Fruit fly (Drosophila melanogaster): ENCODE data around the gene CG6664.
A peak's percentile ranks its signal among the peaks of the same experiment; 100 is the strongest.

The CG6664 gene

dm6 chr3L:16974645-16975151 lies 41.3 kb downstream of the CG6664 start (continued):
- TF ChIP-seq nom (GFP tag; optimal IDR thresholded peaks at IDR 0.05) (peak; percentile 50), oc (tag; optimal IDR thresholded peaks at IDR 0.05) (no peak), CG3065 (GFP tag; optimal IDR thresholded peaks at IDR 0.05) (no peak), ttk (GFP tag; IDR thresholded peaks at IDR 0.05) (no peak), dpn (GFP tag; optimal IDR thresholded peaks at IDR 0.05) (no peak), CG14860 (GFP tag; IDR thresholded peaks at IDR 0.05; ENCODE audit: partially characterized antibody) (no peak), dmrt99B (tag; optimal IDR thresholded peaks at IDR 0.05) (no peak), Usf (GFP tag; optimal IDR thresholded peaks at IDR 0.05) (no peak), H2.0 (GFP tag; IDR thresholded peaks at IDR 0.05) (no peak), grau (tag; optimal IDR thresholded peaks at IDR 0.05) (no peak), gro (GFP tag; optimal IDR thresholded peaks at IDR 0.05) (no peak), Fer1 (GFP tag; optimal IDR thresholded peaks at IDR 0.05) (peak; percentile 13), CG11695 (GFP tag; IDR thresholded peaks at IDR 0.05) (no peak), jing (GFP tag; optimal IDR thresholded peaks at IDR 0.05) (no peak), repo (GFP tag; optimal IDR thresholded peaks at IDR 0.05) (no peak), unpg (GFP tag; optimal IDR thresholded peaks at IDR 0.05) (peak; percentile 19), ro (GFP tag; IDR thresholded peaks at IDR 0.05) (no peak), HLH4C (GFP tag; IDR thresholded peaks at IDR 0.05; ENCODE audit: partially characterized antibody) (no peak), twi (tag; optimal IDR thresholded peaks at IDR 0.05) (no peak), gsb (GFP tag; IDR thresholded peaks at IDR 0.05) (no peak), lov (optimal IDR thresholded peaks at IDR 0.05) (no peak), lov (GFP tag; IDR thresholded peaks at IDR 0.05) (no peak), CG6272 (GFP tag; IDR thresholded peaks at IDR 0.05) (no peak), shn (GFP tag; optimal IDR thresholded peaks at IDR 0.05) (no peak), NC2β (GFP tag; optimal IDR thresholded peaks at IDR 0.05) (no peak), Vsx1 (GFP tag; optimal IDR thresholded peaks at IDR 0.05) (no peak), Meics (GFP tag; optimal IDR thresholded peaks at IDR 0.05) (peak; percentile 15), Neu2 (GFP tag; optimal IDR thresholded peaks at IDR 0.05; ENCODE audit: borderline replicate concordance) (no peak), lbe (GFP tag; optimal IDR thresholded peaks at IDR 0.05) (peak; percentile 51), D19B (GFP tag; optimal IDR thresholded peaks at IDR 0.05) (no peak), CG17912 (GFP tag; optimal IDR thresholded peaks at IDR 0.05) (no peak), CG1647 (GFP tag; optimal IDR thresholded peaks at IDR 0.05) (no peak), CG7839 (tag; optimal IDR thresholded peaks at IDR 0.05) (no peak), Nf-YB (GFP tag; optimal IDR thresholded peaks at IDR 0.05) (no peak), Lpt (GFP tag; optimal IDR thresholded peaks at IDR 0.05) (no peak), CTCF (GFP tag; optimal IDR thresholded peaks at IDR 0.05) (no peak), CG33213 (GFP tag; optimal IDR thresholded peaks at IDR 0.05) (no peak), Scr (GFP tag; IDR thresholded peaks at IDR 0.05; ENCODE audit: partially characterized antibody) (no peak), ssp (GFP tag; IDR thresholded peaks at IDR 0.05) (no peak), Kr (GFP tag; optimal IDR thresholded peaks at IDR 0.05) (no peak), CG2116 (GFP tag; optimal IDR thresholded peaks at IDR 0.05) (no peak), CG15514 (GFP tag; optimal IDR thresholded peaks at IDR 0.05) (no peak), CG7928 (GFP tag; optimal IDR thresholded peaks at IDR 0.05) (no peak), CG2120 (GFP tag; optimal IDR thresholded peaks at IDR 0.05) (peak; percentile 9), Oaz (GFP tag; IDR thresholded peaks at IDR 0.05) (no peak), odd (GFP tag; optimal IDR thresholded peaks at IDR 0.05) (no peak), sug (tag; optimal IDR thresholded peaks at IDR 0.05) (no peak), sisA (GFP tag; IDR thresholded peaks at IDR 0.05) (no peak), CG11456 (GFP tag; IDR thresholded peaks at IDR 0.05) (no peak), Myb (GFP tag; optimal IDR thresholded peaks at IDR 0.05) (no peak), CG6854 (GFP tag; optimal IDR thresholded peaks at IDR 0.05) (no peak), exex (tag; optimal IDR thresholded peaks at IDR 0.05) (peak; percentile 1)
